Fruit fly (Drosophila melanogaster) whole organism, prepupa: ENCODE data around the gene CG12995.

Experiments
- CG10631 ChIP-seq: fragments of 200-800 bp; sonication (Bioruptor generic); optimal IDR thresholded peaks from 2 replicates; lab custom pipeline; 2016; ENCODE audit warnings: missing biosample characterization, missing genetic modification characterization
- CG10669 ChIP-seq: fragments of 200-800 bp; sonication (Bioruptor generic); optimal IDR thresholded peaks from 3 replicates; lab custom pipeline; 2018; ENCODE audit warnings: missing biosample characterization, mild to moderate bottlenecking, missing genetic modification characterization, moderate library complexity
- CG11762 ChIP-seq: fragments of 200-800 bp; sonication (Bioruptor generic); optimal IDR thresholded peaks from 3 replicates; lab custom pipeline; 2016; ENCODE audit warnings: missing biosample characterization, missing genetic modification characterization; ENCODE audit not compliant: insufficient read depth
- CG11902 ChIP-seq: fragments of 200-800 bp; sonication (Bioruptor generic); optimal IDR thresholded peaks from 3 replicates; lab custom pipeline; 2016; ENCODE audit warnings: missing biosample characterization, missing genetic modification characterization
- CG15336 ChIP-seq: fragments of 200-800 bp; sonication (Bioruptor generic); IDR thresholded peaks from 2 replicates; pipeline ENCODE4 v1.3.6; 2022; ENCODE audit warnings: missing biosample characterization, missing genetic modification characterization
- CG1621 ChIP-seq: fragments of 200-800 bp; sonication (Bioruptor generic); optimal IDR thresholded peaks from 3 replicates; lab custom pipeline; 2018; ENCODE audit warnings: missing biosample characterization, mild to moderate bottlenecking, missing genetic modification characterization
- CG16779 ChIP-seq: fragments of 200-800 bp; sonication (Bioruptor generic); optimal IDR thresholded peaks from 3 replicates; lab custom pipeline; 2017; ENCODE audit warnings: missing biosample characterization, mild to moderate bottlenecking, missing genetic modification characterization
- CG32006 ChIP-seq: fragments of 200-800 bp; sonication (Bioruptor generic); optimal IDR thresholded peaks from 3 replicates; lab custom pipeline; 2017; ENCODE audit warnings: missing biosample characterization, mild to moderate bottlenecking, missing genetic modification characterization
- CG34406 ChIP-seq: fragments of 200-800 bp; sonication (Bioruptor generic); optimal IDR thresholded peaks from 3 replicates; lab custom pipeline; 2016; ENCODE audit warnings: missing biosample characterization, missing genetic modification characterization
- CG3919 ChIP-seq: fragments of 200-800 bp; sonication (Bioruptor generic); optimal IDR thresholded peaks from 3 replicates; lab custom pipeline; 2016; ENCODE audit warnings: missing biosample characterization, missing genetic modification characterization
- CG4318 ChIP-seq: fragments of 200-800 bp; sonication (Bioruptor generic); optimal IDR thresholded peaks from 3 replicates; lab custom pipeline; 2017; ENCODE audit warnings: missing biosample characterization, mild to moderate bottlenecking, missing genetic modification characterization
- CG6163 ChIP-seq: fragments of 200-800 bp; sonication (Bioruptor generic); IDR thresholded peaks from 3 replicates; pipeline ENCODE4 v1.3.6; 2022; ENCODE audit warnings: missing biosample characterization, missing genetic modification characterization
- CG6276 ChIP-seq: fragments of 200-800 bp; sonication (Bioruptor generic); optimal IDR thresholded peaks from 2 replicates; lab custom pipeline; 2017; ENCODE audit warnings: missing biosample characterization, mild to moderate bottlenecking, missing genetic modification characterization
- CG6808 ChIP-seq: fragments of 200-800 bp; sonication (Bioruptor generic); optimal IDR thresholded peaks from 3 replicates; lab custom pipeline; 2017; ENCODE audit warnings: missing biosample characterization, missing genetic modification characterization, mild to moderate bottlenecking, moderate library complexity, missing genetic modification reagents
- CG8119 ChIP-seq: fragments of 200-800 bp; sonication (Bioruptor generic); IDR thresholded peaks from 3 replicates; pipeline ENCODE4 v1.3.6; 2022; ENCODE audit warnings: missing biosample characterization, missing genetic modification characterization
- CG8319 ChIP-seq: fragments of 200-800 bp; sonication (Bioruptor generic); optimal IDR thresholded peaks from 3 replicates; lab custom pipeline; 2016; ENCODE audit warnings: missing biosample characterization, missing genetic modification characterization
- CG8632 ChIP-seq: fragments of 200-800 bp; sonication (Bioruptor generic); optimal IDR thresholded peaks from 3 replicates; lab custom pipeline; 2016; ENCODE audit warnings: missing biosample characterization, missing genetic modification characterization
- CG9139 ChIP-seq: fragments of 200-800 bp; sonication (Bioruptor generic); optimal IDR thresholded peaks from 3 replicates; lab custom pipeline; 2017; ENCODE audit warnings: missing biosample characterization, mild to moderate bottlenecking, missing genetic modification characterization
- Eip78C ChIP-seq: fragments of 200-800 bp; sonication (Bioruptor generic); peaks from one replicate; lab custom pipeline; 2016; ENCODE audit warnings: missing biosample characterization, missing genetic modification characterization
- Eip93F ChIP-seq: fragments of 200-800 bp; sonication (Bioruptor generic); optimal IDR thresholded peaks from 2 replicates; lab custom pipeline; 2016; ENCODE audit warnings: missing biosample characterization, mild to moderate bottlenecking, missing genetic modification characterization
- Ets21C ChIP-seq: fragments of 200-800 bp; sonication (Bioruptor generic); optimal IDR thresholded peaks from 3 replicates; lab custom pipeline; 2016; ENCODE audit warnings: missing biosample characterization, missing genetic modification characterization
- Ets96B ChIP-seq: fragments of 200-800 bp; optimal IDR thresholded peaks from 2 replicates; lab custom pipeline; 2019; ENCODE audit warnings: missing biosample characterization, mild to moderate bottlenecking, missing genetic modification characterization, moderate library complexity
- Gug ChIP-seq: fragments of 200-800 bp; sonication (Bioruptor generic); IDR thresholded peaks from 2 replicates; pipeline ENCODE4 v1.3.6; 2022; ENCODE audit warnings: missing biosample characterization, missing genetic modification characterization
- Hr39 ChIP-seq: fragments of 200-800 bp; sonication (Bioruptor generic); optimal IDR thresholded peaks from 2 replicates; lab custom pipeline; 2016; ENCODE audit warnings: missing biosample characterization, missing genetic modification characterization
- Hr4 ChIP-seq: fragments of 200-800 bp; sonication (Bioruptor generic); optimal IDR thresholded peaks from 3 replicates; lab custom pipeline; 2016; ENCODE audit warnings: missing biosample characterization, missing genetic modification characterization
- Met ChIP-seq: fragments of 200-800 bp; sonication (Bioruptor generic); optimal IDR thresholded peaks from 3 replicates; lab custom pipeline; 2016; ENCODE audit warnings: missing biosample characterization, missing genetic modification characterization
- Smox ChIP-seq: fragments of 200-800 bp; sonication (Bioruptor generic); optimal IDR thresholded peaks from 3 replicates; lab custom pipeline; 2016; ENCODE audit warnings: missing biosample characterization, missing genetic modification characterization
- Sox102F ChIP-seq: fragments of 200-800 bp; sonication (Bioruptor generic); optimal IDR thresholded peaks from 2 replicates; lab custom pipeline; 2016; ENCODE audit warnings: missing biosample characterization, mild to moderate bottlenecking, missing genetic modification characterization
- achi ChIP-seq: fragments of 200-800 bp; sonication (Bioruptor generic); optimal IDR thresholded peaks from 3 replicates; lab custom pipeline; 2016; ENCODE audit warnings: missing biosample characterization, missing genetic modification characterization
- acj6 ChIP-seq: fragments of 200-800 bp; sonication (Bioruptor generic); optimal IDR thresholded peaks from 3 replicates; lab custom pipeline; 2016; ENCODE audit warnings: missing biosample characterization, missing genetic modification characterization
- cyc ChIP-seq: fragments of 200-800 bp; sonication (Bioruptor generic); optimal IDR thresholded peaks from 3 replicates; lab custom pipeline; 2016; ENCODE audit warnings: missing biosample characterization, missing genetic modification characterization
- fd85E ChIP-seq: fragments of 200-800 bp; sonication (Bioruptor generic); optimal IDR thresholded peaks from 3 replicates; lab custom pipeline; 2016; ENCODE audit warnings: missing biosample characterization, missing genetic modification characterization
- fkh ChIP-seq: fragments of 200-800 bp; sonication (Bioruptor generic); optimal IDR thresholded peaks from 3 replicates; lab custom pipeline; 2017; ENCODE audit warnings: missing biosample characterization, mild to moderate bottlenecking, missing genetic modification characterization, moderate library complexity
- lz ChIP-seq: fragments of 200-800 bp; sonication (Bioruptor generic); optimal IDR thresholded peaks from 3 replicates; lab custom pipeline; 2016; ENCODE audit warnings: missing biosample characterization, missing genetic modification characterization
- net ChIP-seq: fragments of 200-800 bp; sonication (Bioruptor generic); optimal IDR thresholded peaks from 3 replicates; lab custom pipeline; 2016; ENCODE audit warnings: missing biosample characterization, missing genetic modification characterization
- pdm3 ChIP-seq: fragments of 200-800 bp; sonication (Bioruptor generic); optimal IDR thresholded peaks from 3 replicates; lab custom pipeline; 2016; ENCODE audit warnings: missing biosample characterization, missing genetic modification characterization
- spab ChIP-seq: fragments of 200-800 bp; sonication (Bioruptor generic); optimal IDR thresholded peaks from 2 replicates; lab custom pipeline; 2017; ENCODE audit warnings: missing biosample characterization, mild to moderate bottlenecking, missing genetic modification characterization, missing genetic modification reagents
- ss ChIP-seq, 2 experiments: fragments of 200-800 bp; sonication (Bioruptor generic); optimal IDR thresholded peaks; 2 replicates in 1 of 2; 3 replicates in 1 of 2; lab custom pipeline; 2017 to 2018; ENCODE audit warnings: mild to moderate bottlenecking in 2 of 2, missing biosample characterization in 2 of 2, missing genetic modification characterization in 2 of 2, moderate library complexity in 1 of 2
- svp ChIP-seq: fragments of 200-800 bp; sonication (Bioruptor generic); peaks from one replicate; lab custom pipeline; 2016; ENCODE audit warnings: missing biosample characterization, missing genetic modification characterization
- vri ChIP-seq: fragments of 200-800 bp; sonication (Bioruptor generic); optimal IDR thresholded peaks from 3 replicates; lab custom pipeline; 2016; ENCODE audit warnings: missing biosample characterization, mild to moderate bottlenecking, missing genetic modification characterization

Gene CG12995

DNA sequence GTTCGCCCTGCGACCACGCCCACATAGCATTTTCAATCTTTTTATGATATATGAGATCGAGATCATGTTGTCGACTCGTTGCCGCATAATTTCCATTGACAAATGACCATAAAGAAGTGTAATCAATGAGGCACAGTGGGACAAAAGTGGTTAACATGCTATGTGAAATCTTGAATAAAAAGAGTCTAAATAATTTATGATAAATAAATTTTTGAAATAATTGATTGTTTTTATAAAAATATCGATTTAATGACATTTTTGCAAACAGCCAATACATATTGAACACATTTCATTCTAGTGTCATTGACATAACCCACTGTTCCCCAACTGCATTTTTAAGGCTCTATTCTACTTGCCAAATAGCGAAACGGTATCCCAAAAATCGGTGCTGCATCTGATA lies 22.3 kb downstream of the CG12995 start (continued):
- TF ChIP-seq ss (GFP tag; optimal IDR thresholded peaks at IDR 0.05; lab: Kevin White, UChicago) (no peak), Met (GFP tag; lab: Kevin White, UChicago) (peak; percentile 54), CG11762 (peak; percentile 31), net (GFP tag; lab: Kevin White, UChicago) (peak; percentile 48), Sox102F (GFP tag; lab: Kevin White, UChicago) (peak; percentile 20), fkh (GFP tag; lab: Kevin White, UChicago) (no peak), achi (GFP tag; lab: Kevin White, UChicago) (peak; percentile 55), CG8632 (GFP tag; lab: Kevin White, UChicago) (peak; percentile 52), Eip93F (GFP tag; lab: Kevin White, UChicago) (no peak), CG34406 (peak; percentile 58), CG6163 (GFP tag; lab: Robert Waterston, UW) (peak; percentile 58; the same call in 2 of the 3 replicates), lz (GFP tag; lab: Kevin White, UChicago) (peak; percentile 2), CG6276 (GFP tag; lab: Kevin White, UChicago) (peak; percentile 30), Gug (GFP tag; lab: Robert Waterston, UW) (0 out of 2 replicates have a peak, but pooled peaks have one; percentile 12), CG15336 (GFP tag; lab: Robert Waterston, UW) (peak; percentile 63), vri (GFP tag; lab: Kevin White, UChicago) (no peak)

dm6 chrX:17186432-17186831 lies 23.4 kb downstream of the CG12995 start:
- TF ChIP-seq Ets96B (tag; lab: Kevin White, UChicago) (no peak), fkh (GFP tag; lab: Kevin White, UChicago) (peak; percentile 24), Eip93F (GFP tag; lab: Kevin White, UChicago) (no peak), CG10669 (GFP tag; lab: Kevin White, UChicago) (no peak), CG1621 (tag; lab: Kevin White, UChicago) (no peak), CG11762 (no peak), Hr4 (GFP tag; lab: Kevin White, UChicago) (no peak), vri (GFP tag; lab: Kevin White, UChicago) (peak; percentile 98)
- TF ChIP-seq, all 60 proteins: peak for 2

DNA sequence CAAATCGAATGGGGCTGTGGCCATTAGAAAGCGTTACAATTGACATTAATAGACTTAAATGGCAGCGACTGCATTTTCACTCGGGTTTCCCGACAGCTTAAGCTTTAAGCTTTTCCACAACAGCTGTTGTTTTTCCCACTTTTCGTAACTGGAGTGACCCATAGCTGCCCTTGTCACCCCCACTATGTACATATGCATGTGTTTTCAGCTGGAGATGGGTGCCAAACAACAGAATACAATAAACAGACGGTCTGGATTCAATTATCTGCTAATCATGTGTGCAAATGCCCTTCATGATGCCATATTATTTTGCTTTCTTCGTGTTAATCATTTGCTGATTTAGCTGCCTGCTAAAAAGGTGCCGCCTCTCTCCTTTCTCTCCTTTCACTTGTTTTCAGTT lies 26.3 kb downstream of the CG12995 start:
- TF ChIP-seq CG8319 (GFP tag; lab: Kevin White, UChicago) (no peak), CG1621 (tag; lab: Kevin White, UChicago) (no peak), pdm3 (GFP tag; lab: Kevin White, UChicago) (no peak), CG6808 (no peak), fd85E (GFP tag; lab: Kevin White, UChicago) (no peak), CG8632 (GFP tag; lab: Kevin White, UChicago) (no peak), Eip78C (GFP tag; lab: Kevin White, UChicago) (no peak), achi (GFP tag; lab: Kevin White, UChicago) (no peak), CG32006 (GFP tag; lab: Kevin White, UChicago) (no peak), svp (GFP tag; lab: Kevin White, UChicago) (no peak), Met (GFP tag; lab: Kevin White, UChicago) (no peak), Hr39 (GFP tag; lab: Kevin White, UChicago) (no peak), spab (GFP tag; lab: Kevin White, UChicago) (no peak), CG16779 (tag; lab: Kevin White, UChicago) (no peak)

DNA sequence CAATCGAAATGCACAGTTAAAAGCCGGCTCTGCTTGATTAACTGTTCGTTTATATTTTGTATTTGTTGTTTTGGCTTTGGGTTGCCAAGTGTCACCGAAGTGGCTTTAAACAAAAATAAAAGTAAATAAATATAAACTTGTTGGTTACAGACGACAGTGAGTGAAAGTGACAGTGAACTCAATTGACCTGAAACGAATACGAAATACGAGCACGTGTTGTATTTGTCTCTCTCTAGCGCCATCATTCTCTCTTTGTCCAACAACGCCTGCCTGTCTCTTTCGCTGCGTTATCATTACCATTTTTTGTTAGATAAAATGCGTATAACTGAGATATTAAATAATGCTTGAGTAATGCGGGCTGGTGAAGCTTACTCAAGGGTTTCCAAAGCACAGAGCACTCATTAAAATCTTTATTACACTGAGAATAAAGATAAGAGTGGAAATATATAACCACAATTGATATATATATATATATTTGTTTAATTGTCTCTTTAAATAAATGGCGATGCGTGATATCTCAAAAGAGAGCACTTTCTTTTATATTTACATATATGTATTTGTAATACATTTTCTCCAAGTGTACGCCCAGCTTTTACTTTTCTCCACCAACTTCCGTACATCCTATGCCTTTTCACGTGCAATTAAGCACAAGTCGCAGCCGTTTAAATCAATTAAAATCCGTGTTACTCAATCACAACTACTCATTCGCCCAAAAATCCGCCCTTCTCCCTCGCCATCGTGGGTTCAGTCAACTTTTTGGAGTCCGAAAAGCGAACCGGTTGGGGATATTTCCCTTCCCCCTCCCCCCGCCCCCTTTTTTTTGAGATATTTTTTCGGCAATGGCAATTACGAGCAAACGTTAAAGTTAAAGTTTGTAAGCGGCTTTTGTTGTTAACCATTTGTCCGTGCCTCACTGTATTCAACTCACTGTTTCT lies 28.3 kb downstream of the CG12995 start:
- TF ChIP-seq CG4318 (GFP tag; lab: Kevin White, UChicago) (no peak), CG10631 (GFP tag; lab: Kevin White, UChicago) (peak; percentile 11), fd85E (GFP tag; lab: Kevin White, UChicago) (no peak), CG11762 (no peak), achi (GFP tag; lab: Kevin White, UChicago) (peak; percentile 37), Ets21C (no peak), net (GFP tag; lab: Kevin White, UChicago) (peak; percentile 12), CG8632 (GFP tag; lab: Kevin White, UChicago) (peak; percentile 58), Hr39 (GFP tag; lab: Kevin White, UChicago) (no peak), Hr4 (GFP tag; lab: Kevin White, UChicago) (peak; percentile 10), Met (GFP tag; lab: Kevin White, UChicago) (peak; percentile 30), CG16779 (tag; lab: Kevin White, UChicago) (no peak), Sox102F (GFP tag; lab: Kevin White, UChicago) (no peak), CG6163 (GFP tag; lab: Robert Waterston, UW) (0 out of 3 replicates have a peak, but pooled peaks have one; percentile 21), Eip78C (GFP tag; lab: Kevin White, UChicago) (peak; percentile 73), acj6 (GFP tag; lab: Kevin White, UChicago) (peak; percentile 34), CG3919 (GFP tag; lab: Kevin White, UChicago) (peak; percentile 23), CG11902 (GFP tag; lab: Kevin White, UChicago) (no peak), Smox (GFP tag; lab: Kevin White, UChicago) (peak; percentile 33), CG9139 (GFP tag; lab: Kevin White, UChicago) (no peak), CG8119 (GFP tag; lab: Robert Waterston, UW) (peak; percentile 50; the same call in 2 of the 3 replicates), cyc (GFP tag; lab: Kevin White, UChicago) (peak; percentile 19), vri (GFP tag; lab: Kevin White, UChicago) (peak; percentile 37)
